Fruit fly (Drosophila melanogaster) whole organism, prepupa: ENCODE data around the gene Btk.

Experiments used
- Blimp-1 ChIP-seq: fragments of 200-800 bp; sonication (Bioruptor generic); optimal IDR thresholded peaks from 3 replicates; lab custom pipeline; 2017; ENCODE audit warnings: missing biosample characterization, missing genetic modification characterization, mild to moderate bottlenecking, moderate library complexity, missing genetic modification reagents
- CG10669 ChIP-seq: fragments of 200-800 bp; sonication (Bioruptor generic); optimal IDR thresholded peaks from 3 replicates; lab custom pipeline; 2018; ENCODE audit warnings: missing biosample characterization, mild to moderate bottlenecking, missing genetic modification characterization, moderate library complexity
- CG11294 ChIP-seq: fragments of 200-800 bp; sonication (Bioruptor generic); IDR thresholded peaks from 2 replicates; pipeline ENCODE4 v1.3.6; 2022; ENCODE audit warnings: missing biosample characterization, missing genetic modification characterization
- CG11902 ChIP-seq: fragments of 200-800 bp; sonication (Bioruptor generic); optimal IDR thresholded peaks from 3 replicates; lab custom pipeline; 2016; ENCODE audit warnings: missing biosample characterization, missing genetic modification characterization
- CG15336 ChIP-seq: fragments of 200-800 bp; sonication (Bioruptor generic); IDR thresholded peaks from 2 replicates; pipeline ENCODE4 v1.3.6; 2022; ENCODE audit warnings: missing biosample characterization, missing genetic modification characterization
- CG1621 ChIP-seq: fragments of 200-800 bp; sonication (Bioruptor generic); optimal IDR thresholded peaks from 3 replicates; lab custom pipeline; 2018; ENCODE audit warnings: missing biosample characterization, mild to moderate bottlenecking, missing genetic modification characterization
- CG16779 ChIP-seq: fragments of 200-800 bp; sonication (Bioruptor generic); optimal IDR thresholded peaks from 3 replicates; lab custom pipeline; 2017; ENCODE audit warnings: missing biosample characterization, mild to moderate bottlenecking, missing genetic modification characterization
- CG3032 ChIP-seq: fragments of 200-800 bp; optimal IDR thresholded peaks from 2 replicates; lab custom pipeline; 2019; ENCODE audit warnings: missing biosample characterization, mild to moderate bottlenecking, missing genetic modification characterization, moderate library complexity
- CG31627 ChIP-seq: fragments of 200-800 bp; sonication (Bioruptor generic); optimal IDR thresholded peaks from 3 replicates; lab custom pipeline; 2016; ENCODE audit warnings: missing biosample characterization, missing genetic modification characterization
- CG34406 ChIP-seq: fragments of 200-800 bp; sonication (Bioruptor generic); optimal IDR thresholded peaks from 3 replicates; lab custom pipeline; 2016; ENCODE audit warnings: missing biosample characterization, missing genetic modification characterization
- CG3919 ChIP-seq: fragments of 200-800 bp; sonication (Bioruptor generic); optimal IDR thresholded peaks from 3 replicates; lab custom pipeline; 2016; ENCODE audit warnings: missing biosample characterization, missing genetic modification characterization
- CG4318 ChIP-seq: fragments of 200-800 bp; sonication (Bioruptor generic); optimal IDR thresholded peaks from 3 replicates; lab custom pipeline; 2017; ENCODE audit warnings: missing biosample characterization, mild to moderate bottlenecking, missing genetic modification characterization
- CG6163 ChIP-seq: fragments of 200-800 bp; sonication (Bioruptor generic); IDR thresholded peaks from 3 replicates; pipeline ENCODE4 v1.3.6; 2022; ENCODE audit warnings: missing biosample characterization, missing genetic modification characterization
- CG6276 ChIP-seq: fragments of 200-800 bp; sonication (Bioruptor generic); optimal IDR thresholded peaks from 2 replicates; lab custom pipeline; 2017; ENCODE audit warnings: missing biosample characterization, mild to moderate bottlenecking, missing genetic modification characterization
- CG6792 ChIP-seq: fragments of 200-800 bp; sonication (Bioruptor generic); optimal IDR thresholded peaks from 3 replicates; lab custom pipeline; 2016; ENCODE audit warnings: missing biosample characterization, missing genetic modification characterization
- CG6808 ChIP-seq: fragments of 200-800 bp; sonication (Bioruptor generic); optimal IDR thresholded peaks from 3 replicates; lab custom pipeline; 2017; ENCODE audit warnings: missing biosample characterization, missing genetic modification characterization, mild to moderate bottlenecking, moderate library complexity, missing genetic modification reagents
- CG7368 ChIP-seq: fragments of 200-800 bp; sonication (Bioruptor generic); optimal IDR thresholded peaks from 3 replicates; lab custom pipeline; 2016; ENCODE audit warnings: missing biosample characterization, missing genetic modification characterization
- CG8319 ChIP-seq: fragments of 200-800 bp; sonication (Bioruptor generic); optimal IDR thresholded peaks from 3 replicates; lab custom pipeline; 2016; ENCODE audit warnings: missing biosample characterization, missing genetic modification characterization
- CG8632 ChIP-seq: fragments of 200-800 bp; sonication (Bioruptor generic); optimal IDR thresholded peaks from 3 replicates; lab custom pipeline; 2016; ENCODE audit warnings: missing biosample characterization, missing genetic modification characterization
- Eip78C ChIP-seq: fragments of 200-800 bp; sonication (Bioruptor generic); peaks from one replicate; lab custom pipeline; 2016; ENCODE audit warnings: missing biosample characterization, missing genetic modification characterization
- Ets21C ChIP-seq: fragments of 200-800 bp; sonication (Bioruptor generic); optimal IDR thresholded peaks from 3 replicates; lab custom pipeline; 2016; ENCODE audit warnings: missing biosample characterization, missing genetic modification characterization
- Ets96B ChIP-seq: fragments of 200-800 bp; optimal IDR thresholded peaks from 2 replicates; lab custom pipeline; 2019; ENCODE audit warnings: missing biosample characterization, mild to moderate bottlenecking, missing genetic modification characterization, moderate library complexity
- Gug ChIP-seq: fragments of 200-800 bp; sonication (Bioruptor generic); IDR thresholded peaks from 2 replicates; pipeline ENCODE4 v1.3.6; 2022; ENCODE audit warnings: missing biosample characterization, missing genetic modification characterization
- Hr38 ChIP-seq: sonication (Bioruptor generic); optimal IDR thresholded peaks from 2 replicates; lab custom pipeline; 2016; ENCODE audit warnings: missing biosample characterization, missing genetic modification characterization
- Hr39 ChIP-seq: fragments of 200-800 bp; sonication (Bioruptor generic); optimal IDR thresholded peaks from 2 replicates; lab custom pipeline; 2016; ENCODE audit warnings: missing biosample characterization, missing genetic modification characterization
- Hr4 ChIP-seq: fragments of 200-800 bp; sonication (Bioruptor generic); optimal IDR thresholded peaks from 3 replicates; lab custom pipeline; 2016; ENCODE audit warnings: missing biosample characterization, missing genetic modification characterization
- Lpt ChIP-seq: fragments of 200-800 bp; sonication (Bioruptor generic); optimal IDR thresholded peaks from 3 replicates; lab custom pipeline; 2016; ENCODE audit warnings: missing biosample characterization, missing genetic modification characterization
- Met ChIP-seq: fragments of 200-800 bp; sonication (Bioruptor generic); optimal IDR thresholded peaks from 3 replicates; lab custom pipeline; 2016; ENCODE audit warnings: missing biosample characterization, missing genetic modification characterization
- Smox ChIP-seq: fragments of 200-800 bp; sonication (Bioruptor generic); optimal IDR thresholded peaks from 3 replicates; lab custom pipeline; 2016; ENCODE audit warnings: missing biosample characterization, missing genetic modification characterization
- Sox102F ChIP-seq: fragments of 200-800 bp; sonication (Bioruptor generic); optimal IDR thresholded peaks from 2 replicates; lab custom pipeline; 2016; ENCODE audit warnings: missing biosample characterization, mild to moderate bottlenecking, missing genetic modification characterization
- Sox15 ChIP-seq: fragments of 200-800 bp; sonication (Bioruptor generic); optimal IDR thresholded peaks from 3 replicates; lab custom pipeline; 2016; ENCODE audit warnings: missing biosample characterization, missing genetic modification characterization
- achi ChIP-seq: fragments of 200-800 bp; sonication (Bioruptor generic); optimal IDR thresholded peaks from 3 replicates; lab custom pipeline; 2016; ENCODE audit warnings: missing biosample characterization, missing genetic modification characterization
- acj6 ChIP-seq: fragments of 200-800 bp; sonication (Bioruptor generic); optimal IDR thresholded peaks from 3 replicates; lab custom pipeline; 2016; ENCODE audit warnings: missing biosample characterization, missing genetic modification characterization
- cyc ChIP-seq: fragments of 200-800 bp; sonication (Bioruptor generic); optimal IDR thresholded peaks from 3 replicates; lab custom pipeline; 2016; ENCODE audit warnings: missing biosample characterization, missing genetic modification characterization
- dac ChIP-seq: fragments of 200-800 bp; sonication (Bioruptor generic); optimal IDR thresholded peaks from 2 replicates; lab custom pipeline; 2017; ENCODE audit warnings: missing biosample characterization, mild to moderate bottlenecking, missing genetic modification characterization
- dsx ChIP-seq: fragments of 200-800 bp; optimal IDR thresholded peaks from 3 replicates; lab custom pipeline; 2019; ENCODE audit warnings: missing biosample characterization, mild to moderate bottlenecking, missing genetic modification characterization, moderate library complexity; ENCODE audit not compliant: poor library complexity, severe bottlenecking
- eg ChIP-seq: fragments of 200-800 bp; sonication (Bioruptor generic); IDR thresholded peaks from 3 replicates; pipeline ENCODE4 v1.3.6; 2022; ENCODE audit warnings: missing biosample characterization, missing genetic modification characterization
- esn ChIP-seq: fragments of 200-800 bp; sonication (Bioruptor generic); optimal IDR thresholded peaks from 2 replicates; lab custom pipeline; 2016; ENCODE audit warnings: missing biosample characterization, mild to moderate bottlenecking, missing genetic modification characterization, moderate library complexity
- fd59A ChIP-seq: fragments of 200-800 bp; sonication (Bioruptor generic); optimal IDR thresholded peaks from 2 replicates; lab custom pipeline; 2017; ENCODE audit warnings: missing biosample characterization, mild to moderate bottlenecking, missing genetic modification characterization, missing genetic modification reagents
- fd85E ChIP-seq: fragments of 200-800 bp; sonication (Bioruptor generic); optimal IDR thresholded peaks from 3 replicates; lab custom pipeline; 2016; ENCODE audit warnings: missing biosample characterization, missing genetic modification characterization
- lz ChIP-seq: fragments of 200-800 bp; sonication (Bioruptor generic); optimal IDR thresholded peaks from 3 replicates; lab custom pipeline; 2016; ENCODE audit warnings: missing biosample characterization, missing genetic modification characterization
- pdm3 ChIP-seq: fragments of 200-800 bp; sonication (Bioruptor generic); optimal IDR thresholded peaks from 3 replicates; lab custom pipeline; 2016; ENCODE audit warnings: missing biosample characterization, missing genetic modification characterization
- salr ChIP-seq, 2 experiments: fragments of 200-800 bp; sonication (Bioruptor generic); optimal IDR thresholded peaks; 3 replicates each; lab custom pipeline; 2016 to 2018; ENCODE audit warnings: missing biosample characterization in 2 of 2, missing genetic modification characterization in 2 of 2, mild to moderate bottlenecking in 1 of 2
- ss ChIP-seq, 2 experiments: fragments of 200-800 bp; sonication (Bioruptor generic); optimal IDR thresholded peaks; 2 replicates in 1 of 2; 3 replicates in 1 of 2; lab custom pipeline; 2017 to 2018; ENCODE audit warnings: mild to moderate bottlenecking in 2 of 2, missing biosample characterization in 2 of 2, missing genetic modification characterization in 2 of 2, moderate library complexity in 1 of 2
- svp ChIP-seq: fragments of 200-800 bp; sonication (Bioruptor generic); peaks from one replicate; lab custom pipeline; 2016; ENCODE audit warnings: missing biosample characterization, missing genetic modification characterization
- topi ChIP-seq: fragments of 200-800 bp; sonication (Bioruptor generic); optimal IDR thresholded peaks from 3 replicates; lab custom pipeline; 2016; ENCODE audit warnings: missing biosample characterization, missing genetic modification characterization
- vri ChIP-seq: fragments of 200-800 bp; sonication (Bioruptor generic); optimal IDR thresholded peaks from 3 replicates; lab custom pipeline; 2016; ENCODE audit warnings: missing biosample characterization, mild to moderate bottlenecking, missing genetic modification characterization

Gene Btk

DNA sequence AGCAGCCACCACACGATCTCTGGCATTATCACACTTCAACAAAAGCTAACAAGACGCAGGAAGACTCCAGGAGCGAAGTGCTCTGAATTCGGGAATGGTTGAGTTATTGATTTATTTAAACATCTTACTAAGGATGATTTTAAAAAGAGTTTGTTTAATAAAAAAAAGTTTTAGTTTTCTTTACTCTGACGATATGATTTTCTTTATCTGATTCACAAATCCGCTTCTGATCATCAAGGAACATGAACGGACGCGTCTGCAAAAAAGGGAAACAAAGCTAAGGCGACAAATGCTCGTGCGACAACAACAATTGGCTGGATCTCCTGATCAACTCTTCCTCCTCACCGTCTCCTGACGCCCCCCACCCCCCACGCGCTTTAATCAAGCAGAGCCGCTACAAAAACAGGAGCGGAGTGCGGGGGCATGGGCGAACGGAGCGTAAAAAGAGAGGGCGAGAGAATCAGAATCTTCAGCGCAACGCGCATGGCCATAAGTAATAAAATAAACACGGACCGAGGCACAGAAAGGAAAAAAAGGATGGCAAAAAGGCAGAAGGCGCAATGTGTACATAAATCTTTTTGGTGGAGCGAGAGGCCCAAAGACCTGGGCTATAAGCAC, 1.6 kb downstream of the Btk start (continued):
- TF ChIP-seq lz (GFP tag; lab: Kevin White, UChicago) (peak; percentile 93), Blimp-1 (peak; percentile 76), cyc (peak; percentile 91), CG11902 (GFP tag; lab: Kevin White, UChicago) (peak; percentile 91), CG7368 (GFP tag; lab: Kevin White, UChicago) (peak; percentile 72), Hr39 (GFP tag; lab: Kevin White, UChicago) (peak; percentile 91), topi (GFP tag; lab: Kevin White, UChicago) (peak; percentile 94), Ets21C (peak; percentile 86), CG16779 (no peak), CG1621 (tag; lab: Kevin White, UChicago) (peak; percentile 74), fd85E (GFP tag; lab: Kevin White, UChicago) (peak; percentile 3), CG8632 (GFP tag; lab: Kevin White, UChicago) (peak; percentile 73), achi (GFP tag; lab: Kevin White, UChicago) (peak; percentile 87), CG3032 (peak; percentile 94), Hr4 (GFP tag; lab: Kevin White, UChicago) (peak; percentile 42), CG10669 (peak; percentile 87), acj6 (peak; percentile 65), CG6808 (GFP tag; lab: Kevin White, UChicago) (peak; percentile 95), Lpt (GFP tag; lab: Kevin White, UChicago) (peak; percentile 49), CG8319 (GFP tag; lab: Kevin White, UChicago) (peak; percentile 54), svp (GFP tag; lab: Kevin White, UChicago) (peak; percentile 98), CG6792 (peak; percentile 82), CG34406 (GFP tag; lab: Kevin White, UChicago) (peak; percentile 84), dac (no peak), esn (peak; percentile 95), Sox15 (GFP tag; lab: Kevin White, UChicago) (peak; percentile 78), Sox102F (GFP tag; lab: Kevin White, UChicago) (peak; percentile 89), fd59A (GFP tag; lab: Kevin White, UChicago) (peak; percentile 91), Ets96B (tag; lab: Kevin White, UChicago) (peak; percentile 82), CG11294 (GFP tag; lab: Robert Waterston, UW) (0 out of 2 replicates have a peak, but pooled peaks have one; percentile 35), Eip78C (GFP tag; lab: Kevin White, UChicago) (peak; percentile 97), salr (GFP tag; optimal IDR thresholded peaks at IDR 0.05; lab: Kevin White, UChicago) (peak; percentile 60 to 70), CG6163 (GFP tag; lab: Robert Waterston, UW) (peak; percentile 56; the same call in 1 of the 3 replicates), pdm3 (GFP tag; lab: Kevin White, UChicago) (peak; percentile 87), vri (GFP tag; lab: Kevin White, UChicago) (peak; percentile 79), CG4318 (no peak), Met (GFP tag; lab: Kevin White, UChicago) (peak; percentile 95), CG6276 (GFP tag; lab: Kevin White, UChicago) (no peak), CG15336 (GFP tag; lab: Robert Waterston, UW) (peak; percentile 58)

DNA sequence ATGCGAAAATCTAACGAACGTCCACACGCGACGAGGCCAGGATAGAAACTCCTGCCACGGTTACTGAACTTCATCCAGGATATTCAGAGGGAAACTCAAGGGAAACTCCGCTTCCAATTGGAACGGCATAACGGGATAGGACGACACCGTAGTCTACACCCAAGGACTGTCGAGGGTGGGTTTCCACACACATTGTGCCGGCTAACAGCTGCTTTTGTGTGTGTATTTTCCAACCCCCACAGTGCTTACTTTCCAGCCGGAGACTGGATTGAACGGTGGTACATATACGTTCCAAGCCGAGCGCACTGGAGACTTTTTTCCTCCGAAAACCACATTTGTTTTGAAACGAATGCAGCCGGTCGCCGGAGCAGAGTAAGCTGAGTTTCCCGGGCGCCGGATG, 3.8 kb downstream of the Btk start:
- TF ChIP-seq CG8319 (GFP tag; lab: Kevin White, UChicago), result no peak
- TF ChIP-seq CG3919 (GFP tag; lab: Kevin White, UChicago), result no peak
- TF ChIP-seq eg (GFP tag; lab: Robert Waterston, UW), result no peak
- no peak for TF ChIP-seq acj6
- TF ChIP-seq CG11902 (GFP tag; lab: Kevin White, UChicago), result no peak
- no peak for TF ChIP-seq CG7368 (GFP tag; lab: Kevin White, UChicago)
- no peak for TF ChIP-seq Blimp-1
- TF ChIP-seq cyc, result no peak
- no peak for TF ChIP-seq Ets96B (tag; lab: Kevin White, UChicago)
- no peak for TF ChIP-seq CG15336 (GFP tag; lab: Robert Waterston, UW)
- TF ChIP-seq CG31627 (GFP tag; lab: Kevin White, UChicago), result no peak
- no peak for TF ChIP-seq Gug (GFP tag; lab: Robert Waterston, UW)
- TF ChIP-seq Smox (GFP tag; lab: Kevin White, UChicago), result no peak
- TF ChIP-seq Hr38 (GFP tag; lab: Kevin White, UChicago), result no peak
- no peak for TF ChIP-seq esn
- TF ChIP-seq Hr39 (GFP tag; lab: Kevin White, UChicago), result no peak
- TF ChIP-seq CG3032, result no peak
- TF ChIP-seq dsx, result no peak
- no peak for TF ChIP-seq ss (GFP tag; optimal IDR thresholded peaks at IDR 0.05; lab: Kevin White, UChicago)
- TF ChIP-seq fd85E (GFP tag; lab: Kevin White, UChicago), result no peak
- TF ChIP-seq, all 60 proteins: peak for 0
